Worm (Caenorhabditis elegans) whole organism, mixed stage, embryonic: Measurements from ENCODE around the gene C17G10.13.

Experiments used
- elt-1 ChIP-seq: sonication (generic microtip); optimal IDR thresholded peaks from 2 replicates; lab custom pipeline; 2017; ENCODE audit warnings: missing genetic modification characterization, mild to moderate bottlenecking, missing compliant biosample characterization, antibody characterized with exemption, moderate library complexity, borderline replicate concordance; ENCODE audit not compliant: insufficient read depth
- lin-13 ChIP-seq: fragments of 150-350 bp; optimal IDR thresholded peaks from 2 replicates; lab custom pipeline; 2014; ENCODE audit warnings: missing biosample characterization, missing genetic modification characterization
- lsy-2 ChIP-seq: fragments of 150-350 bp; optimal IDR thresholded peaks from 2 replicates; lab custom pipeline; 2014; ENCODE audit warnings: missing biosample characterization, missing genetic modification characterization
- unc-39 ChIP-seq: fragments of 150-350 bp; optimal IDR thresholded peaks from 2 replicates; lab custom pipeline; 2014; ENCODE audit warnings: missing biosample characterization, missing genetic modification characterization
- unc-62 ChIP-seq: fragments of 150-350 bp; optimal IDR thresholded peaks from 2 replicates; lab custom pipeline; 2014; ENCODE audit warnings: missing biosample characterization, missing genetic modification reagents, missing genetic modification characterization
- ztf-11 ChIP-seq: fragments of 150-350 bp; optimal IDR thresholded peaks from 2 replicates; lab custom pipeline; 2014; ENCODE audit warnings: missing biosample characterization, missing genetic modification characterization

- TF ChIP-seq unc-62 (GFP tag; lab: Kevin White, UChicago) (no peak), elt-1 (tag; lab: Kevin White, UChicago) (no peak), lsy-2 (tag; lab: Kevin White, UChicago) (no peak), ztf-11 (no peak), lin-13 (tag; lab: Kevin White, UChicago) (no peak), unc-39 (tag; lab: Kevin White, UChicago) (no peak)
Measured at ce11 chrII:5544145-5544515, 45.5 kb downstream of the C17G10.13 start.
